Fruit fly (Drosophila melanogaster) whole organism, embryonic: ENCODE data around the gene CG7551.
A peak's percentile ranks its signal among the peaks of the same experiment; 100 is the strongest.

Experiments used
- Asciz ChIP-seq: fragments of 200-800 bp; sonication (Bioruptor generic); optimal IDR thresholded peaks from 2 replicates; lab custom pipeline; 2017; ENCODE audit warnings: missing biosample characterization, mild to moderate bottlenecking, missing genetic modification characterization, missing genetic modification reagents
- Atf6 ChIP-seq: fragments of 200-800 bp; sonication (Bioruptor generic); IDR thresholded peaks from 2 replicates; pipeline ENCODE4 v1.3.6; 2022; ENCODE audit warnings: missing biosample characterization, missing genetic modification characterization
- Blimp-1 ChIP-seq: fragments of 200-800 bp; sonication (Bioruptor generic); optimal IDR thresholded peaks from 3 replicates; lab custom pipeline; 2018; ENCODE audit warnings: missing biosample characterization, missing genetic modification characterization, mild to moderate bottlenecking, moderate library complexity, missing genetic modification reagents
- C15 ChIP-seq: fragments of 200-800 bp; sonication (Bioruptor generic); IDR thresholded peaks from 3 replicates; pipeline ENCODE4 v1.3.6; 2022; ENCODE audit warnings: missing biosample characterization, missing genetic modification characterization
- CG10209 ChIP-seq: fragments of 200-800 bp; sonication (Bioruptor generic); optimal IDR thresholded peaks from 3 replicates; lab custom pipeline; 2017; ENCODE audit warnings: missing biosample characterization, mild to moderate bottlenecking, missing genetic modification characterization, missing genetic modification reagents
- CG10267 ChIP-seq: fragments of 200-800 bp; sonication (Bioruptor generic); optimal IDR thresholded peaks from 2 replicates; lab custom pipeline; 2018; ENCODE audit warnings: missing biosample characterization, mild to moderate bottlenecking, missing genetic modification characterization, moderate library complexity
- CG10565 ChIP-seq: fragments of 200-800 bp; sonication (Bioruptor generic); optimal IDR thresholded peaks from 3 replicates; lab custom pipeline; 2016; ENCODE audit warnings: missing biosample characterization, mild to moderate bottlenecking, missing genetic modification characterization
- CG11504 ChIP-seq: fragments of 200-800 bp; sonication (Bioruptor generic); optimal IDR thresholded peaks from 3 replicates; lab custom pipeline; 2019; ENCODE audit warnings: missing biosample characterization, mild to moderate bottlenecking, missing genetic modification characterization, moderate library complexity
- CG12769 ChIP-seq: fragments of 200-800 bp; sonication (Bioruptor generic); optimal IDR thresholded peaks from 2 replicates; lab custom pipeline; 2019; ENCODE audit warnings: missing biosample characterization, mild to moderate bottlenecking, missing genetic modification characterization, moderate library complexity
- CG13296 ChIP-seq: fragments of 200-800 bp; sonication (Bioruptor generic); optimal IDR thresholded peaks from 3 replicates; lab custom pipeline; 2018; ENCODE audit warnings: missing biosample characterization, mild to moderate bottlenecking, missing genetic modification characterization
- CG15479 ChIP-seq: fragments of 200-800 bp; sonication (Bioruptor generic); optimal IDR thresholded peaks from 3 replicates; lab custom pipeline; 2019; ENCODE audit warnings: missing biosample characterization, mild to moderate bottlenecking, missing genetic modification characterization, moderate library complexity
- CG1603 ChIP-seq: fragments of 200-800 bp; sonication (Bioruptor generic); optimal IDR thresholded peaks from 2 replicates; lab custom pipeline; 2019; ENCODE audit warnings: missing biosample characterization, mild to moderate bottlenecking, missing genetic modification characterization, moderate library complexity
- CG17361 ChIP-seq: fragments of 200-800 bp; sonication (Bioruptor generic); IDR thresholded peaks from 3 replicates; pipeline ENCODE4 v1.3.6; 2022; ENCODE audit warnings: missing biosample characterization, missing genetic modification characterization
- CG18262 ChIP-seq: fragments of 200-800 bp; optimal IDR thresholded peaks from 3 replicates; lab custom pipeline; 2019; ENCODE audit warnings: missing biosample characterization, mild to moderate bottlenecking, missing genetic modification characterization, moderate library complexity
- CG2678 ChIP-seq: fragments of 200-800 bp; sonication (Bioruptor generic); optimal IDR thresholded peaks from 3 replicates; lab custom pipeline; 2019; ENCODE audit warnings: missing biosample characterization, mild to moderate bottlenecking, missing genetic modification characterization, moderate library complexity
- CG3065 ChIP-seq: fragments of 200-800 bp; sonication (Bioruptor generic); optimal IDR thresholded peaks from 2 replicates; lab custom pipeline; 2016; ENCODE audit warnings: missing biosample characterization, missing genetic modification characterization
- CG31441 ChIP-seq: fragments of 200-800 bp; sonication (Bioruptor generic); IDR thresholded peaks from 2 replicates; pipeline ENCODE4 v1.3.6; 2022; ENCODE audit warnings: missing biosample characterization, missing genetic modification characterization
- CG7786 ChIP-seq: fragments of 200-800 bp; sonication (Bioruptor generic); optimal IDR thresholded peaks from 2 replicates; lab custom pipeline; 2016; ENCODE audit warnings: missing biosample characterization, missing genetic modification characterization
- CG7963 ChIP-seq: fragments of 200-800 bp; sonication (Bioruptor generic); IDR thresholded peaks from 3 replicates; pipeline ENCODE4 v1.3.6; 2022; ENCODE audit warnings: missing biosample characterization, missing genetic modification characterization; ENCODE audit not compliant: partially characterized antibody
- CG8359 ChIP-seq: fragments of 200-800 bp; sonication (Bioruptor generic); optimal IDR thresholded peaks from 2 replicates; lab custom pipeline; 2017; ENCODE audit warnings: missing biosample characterization, mild to moderate bottlenecking, missing genetic modification characterization, borderline replicate concordance
- CG8924 ChIP-seq: fragments of 200-800 bp; optimal IDR thresholded peaks from 3 replicates; lab custom pipeline; 2019; ENCODE audit warnings: missing biosample characterization, mild to moderate bottlenecking, missing genetic modification characterization, moderate library complexity
- D ChIP-seq, 2 experiments: fragments of 200-800 bp in 1 of 2; fragments of >200 bp in 1 of 2; sonication (Bioruptor generic) in 1 of 2; optimal IDR thresholded peaks; 2 replicates in 1 of 2; 3 replicates in 1 of 2; lab custom pipeline; 2017; ENCODE audit warnings: mild to moderate bottlenecking in 1 of 2, missing biosample characterization in 1 of 2, missing genetic modification characterization in 1 of 2, missing genetic modification reagents in 1 of 2
- Dek ChIP-seq: fragments of 200-800 bp; sonication (Bioruptor generic); optimal IDR thresholded peaks from 3 replicates; lab custom pipeline; 2019; ENCODE audit warnings: missing biosample characterization, mild to moderate bottlenecking, missing genetic modification characterization, moderate library complexity
- Dp ChIP-seq: fragments of 200-800 bp; sonication (Bioruptor generic); optimal IDR thresholded peaks from 2 replicates; lab custom pipeline; 2018; ENCODE audit warnings: missing biosample characterization, mild to moderate bottlenecking, missing genetic modification characterization, moderate library complexity
- Ets97D ChIP-seq: fragments of 200-800 bp; sonication (Bioruptor generic); optimal IDR thresholded peaks from 3 replicates; lab custom pipeline; 2016; ENCODE audit warnings: missing biosample characterization, missing genetic modification characterization
- HHEX ChIP-seq: fragments of 200-800 bp; sonication (Bioruptor generic); optimal IDR thresholded peaks from 3 replicates; lab custom pipeline; 2017; ENCODE audit warnings: missing biosample characterization, mild to moderate bottlenecking, missing genetic modification characterization, missing genetic modification reagents
- Hey ChIP-seq: fragments of 200-800 bp; sonication (Bioruptor generic); optimal IDR thresholded peaks from 3 replicates; lab custom pipeline; 2018; ENCODE audit warnings: missing biosample characterization, mild to moderate bottlenecking, missing genetic modification characterization
- Hr78 ChIP-seq, 2 experiments: fragments of 200-800 bp in 1 of 2; fragments of >200 bp in 1 of 2; sonication (Bioruptor generic) in 1 of 2; optimal IDR thresholded peaks; 2 replicates each; lab custom pipeline; 2017 to 2019; ENCODE audit warnings: missing biosample characterization in 2 of 2, missing genetic modification characterization in 2 of 2, mild to moderate bottlenecking in 1 of 2, moderate library complexity in 1 of 2
- Med ChIP-seq: fragments of 200-800 bp; sonication (Bioruptor generic); peaks from one replicate; lab custom pipeline; 2016; ENCODE audit warnings: missing biosample characterization, missing genetic modification characterization, mild to moderate bottlenecking, inconsistent platforms, moderate library complexity
- Six4 ChIP-seq: fragments of 200-800 bp; sonication (Bioruptor generic); optimal IDR thresholded peaks from 2 replicates; lab custom pipeline; 2016; ENCODE audit warnings: missing biosample characterization, missing genetic modification characterization
- Sox102F ChIP-seq: fragments of 200-800 bp; sonication (Bioruptor generic); optimal IDR thresholded peaks from 2 replicates; lab custom pipeline; 2018; ENCODE audit warnings: missing biosample characterization, mild to moderate bottlenecking, missing genetic modification characterization, moderate library complexity
- Ssrp ChIP-seq: fragments of 200-800 bp; sonication (Bioruptor generic); optimal IDR thresholded peaks from 2 replicates; lab custom pipeline; 2018; ENCODE audit warnings: missing biosample characterization, mild to moderate bottlenecking, missing genetic modification characterization, moderate library complexity
- Xrp1 ChIP-seq: fragments of 200-800 bp; sonication (Bioruptor generic); IDR thresholded peaks from 2 replicates; pipeline ENCODE4 v1.3.6; 2022; ENCODE audit warnings: missing biosample characterization, missing genetic modification characterization
- ac ChIP-seq: fragments of 200-800 bp; sonication (Bioruptor generic); optimal IDR thresholded peaks from 3 replicates; lab custom pipeline; 2017; ENCODE audit warnings: missing biosample characterization, mild to moderate bottlenecking, missing genetic modification characterization
- chinmo ChIP-seq: fragments of 200-800 bp; sonication (Bioruptor generic); IDR thresholded peaks from 4 replicates; pipeline ENCODE4 v1.3.6; 2022; ENCODE audit warnings: missing biosample characterization, missing genetic modification characterization; ENCODE audit not compliant: partially characterized antibody
- ci ChIP-seq: fragments of 200-800 bp; sonication (Bioruptor generic); IDR thresholded peaks from 3 replicates; pipeline ENCODE4 v1.3.6; 2022; ENCODE audit warnings: missing biosample characterization, missing genetic modification characterization
- cwo ChIP-seq: fragments of 200-800 bp; sonication (Bioruptor generic); optimal IDR thresholded peaks from 3 replicates; lab custom pipeline; 2017; ENCODE audit warnings: missing biosample characterization, missing genetic modification characterization, mild to moderate bottlenecking, moderate library complexity, missing genetic modification reagents
- dati ChIP-seq: fragments of 200-800 bp; sonication (Bioruptor generic); IDR thresholded peaks from 2 replicates; pipeline ENCODE4 v1.3.6; 2022; ENCODE audit warnings: missing biosample characterization, missing genetic modification characterization
- disco-r ChIP-seq: fragments of 200-800 bp; sonication (Bioruptor generic); optimal IDR thresholded peaks from 2 replicates; lab custom pipeline; 2016; ENCODE audit warnings: missing biosample characterization, missing genetic modification characterization
- fd102C ChIP-seq: fragments of 200-800 bp; sonication (Bioruptor generic); optimal IDR thresholded peaks from 2 replicates; lab custom pipeline; 2018; ENCODE audit warnings: missing biosample characterization, mild to moderate bottlenecking, missing genetic modification characterization, moderate library complexity
- gem ChIP-seq: fragments of 200-800 bp; sonication (Bioruptor generic); optimal IDR thresholded peaks from 2 replicates; lab custom pipeline; 2019; ENCODE audit warnings: missing biosample characterization, mild to moderate bottlenecking, missing genetic modification characterization, moderate library complexity
- hkb ChIP-seq, 2 experiments: fragments of 200-800 bp in 1 of 2; fragments of >200 bp in 1 of 2; sonication (Bioruptor generic) in 1 of 2; IDR thresholded peaks in 1 of 2; optimal IDR thresholded peaks in 1 of 2; 2 replicates each; pipeline versions ENCODE4 v1.3.6 to Lab custom; 2017 to 2022; ENCODE audit warnings: missing biosample characterization in 1 of 2, missing genetic modification characterization in 1 of 2
- ken ChIP-seq: fragments of 200-800 bp; sonication (Bioruptor generic); IDR thresholded peaks from 3 replicates; pipeline ENCODE4 v1.3.6; 2022; ENCODE audit warnings: missing biosample characterization, missing genetic modification characterization
- row ChIP-seq: fragments of 200-800 bp; sonication (Bioruptor generic); IDR thresholded peaks from 3 replicates; pipeline ENCODE4 v1.3.6; 2022; ENCODE audit warnings: missing biosample characterization, missing genetic modification characterization

The CG7551 gene

dm6 chr3L:11441889-11442782 lies 16.2 kb upstream of the CG7551 start (continued):
- TF ChIP-seq dati (GFP tag; lab: Robert Waterston, UW) (no peak), Dek (no peak), CG3065 (GFP tag; lab: Kevin White, UChicago) (no peak), ken (GFP tag; lab: Robert Waterston, UW) (no peak), D (optimal IDR thresholded peaks at IDR 0.05; lab: Kevin White, UChicago) (no peak), D (GFP tag; optimal IDR thresholded peaks at IDR 0.05; lab: Kevin White, UChicago) (no peak), ci (GFP tag; lab: Robert Waterston, UW) (no peak), CG7963 (GFP tag; lab: Robert Waterston, UW) (no peak), CG15479 (GFP tag; lab: Kevin White, UChicago) (no peak), Xrp1 (GFP tag; lab: Robert Waterston, UW) (no peak), CG10209 (GFP tag; lab: Kevin White, UChicago) (no peak), Atf6 (GFP tag; lab: Robert Waterston, UW) (no peak), CG7786 (no peak), hkb (optimal IDR thresholded peaks at IDR 0.05; lab: Kevin White, UChicago) (no peak), hkb (GFP tag; IDR thresholded peaks at IDR 0.05; lab: Robert Waterston, UW) (0 out of 2 replicates have a peak, but pooled peaks have one; percentile 9), Sox102F (GFP tag; lab: Kevin White, UChicago) (no peak), C15 (GFP tag; lab: Robert Waterston, UW) (no peak), disco-r (no peak), CG8359 (GFP tag; lab: Kevin White, UChicago) (no peak), HHEX (GFP tag; lab: Kevin White, UChicago) (peak; percentile 22), Six4 (GFP tag; lab: Kevin White, UChicago) (no peak), Ets97D (GFP tag; lab: Kevin White, UChicago) (no peak)
- TF ChIP-seq, all 482 proteins: peak for 42

- TF ChIP-seq row (GFP tag; lab: Robert Waterston, UW) (peak; percentile 16; the same call in 1 of the 3 replicates), CG18262 (tag; lab: Kevin White, UChicago) (peak; percentile 62), CG11504 (tag; lab: Kevin White, UChicago) (peak; percentile 62), gem (tag; lab: Kevin White, UChicago) (peak; percentile 71), Hr78 (GFP tag; optimal IDR thresholded peaks at IDR 0.05; lab: Kevin White, UChicago) (peak in 1 of 2 experiments; percentile 9), CG1603 (tag; lab: Kevin White, UChicago) (no peak), Hey (tag; lab: Kevin White, UChicago) (no peak), CG8924 (peak; percentile 42), Sox102F (GFP tag; lab: Kevin White, UChicago) (peak; percentile 61), CG13296 (GFP tag; lab: Kevin White, UChicago) (no peak), cwo (GFP tag; lab: Kevin White, UChicago) (peak; percentile 9), fd102C (GFP tag; lab: Kevin White, UChicago) (no peak), Blimp-1 (GFP tag; lab: Kevin White, UChicago) (peak; percentile 44), CG10267 (tag; lab: Kevin White, UChicago) (peak; percentile 12), CG17361 (GFP tag; lab: Robert Waterston, UW) (peak; percentile 42; the same call in 2 of the 3 replicates), ac (GFP tag; lab: Kevin White, UChicago) (no peak), Med (GFP tag; lab: Kevin White, UChicago) (peak; percentile 17), chinmo (GFP tag; lab: Robert Waterston, UW) (no peak), CG31441 (GFP tag; lab: Robert Waterston, UW) (peak; percentile 36; the same call in 1 of the 2 replicates), Ssrp (tag; lab: Kevin White, UChicago) (peak; percentile 49), CG10565 (GFP tag; lab: Kevin White, UChicago) (no peak), CG12769 (tag; lab: Kevin White, UChicago) (peak; percentile 34), CG2678 (peak; percentile 65), Dp (no peak), Asciz (GFP tag; lab: Kevin White, UChicago) (peak; percentile 3)
Observed at dm6 chr3L:11443474-11444080, 14.7 kb upstream of the CG7551 start.
